Worm (Caenorhabditis elegans) whole organism, mixed stage, embryonic: ENCODE results near the gene F53H4.2.

ENCODE experiments used
- mab-5 ChIP-seq: fragments of 150-350 bp; optimal IDR thresholded peaks from 2 replicates; lab custom pipeline; 2014; ENCODE audit warnings: missing biosample characterization, missing genetic modification characterization
- unc-62 ChIP-seq: fragments of 150-350 bp; optimal IDR thresholded peaks from 2 replicates; lab custom pipeline; 2014; ENCODE audit warnings: missing biosample characterization, missing genetic modification reagents, missing genetic modification characterization

ce11 chrX:15901214-15901613, 44.3 kb downstream of the F53H4.2 start:
- TF ChIP-seq unc-62 (GFP tag; lab: Kevin White, UChicago) = no peak
- no peak for TF ChIP-seq mab-5
